Worm (Caenorhabditis elegans) whole organism, young adult: ENCODE results near the gene F33H1.4.

Experiments used
- B0261.1 ChIP-seq: sonication (generic microtip); optimal IDR thresholded peaks from 2 replicates; lab custom pipeline; 2016; ENCODE audit warnings: mild to moderate bottlenecking, missing genetic modification characterization, moderate library complexity, missing compliant biosample characterization
- C06A6.2 ChIP-seq: fragments of 200-800 bp; sonication (Bioruptor generic); conservative IDR thresholded peaks from 2 replicates; pipeline ENCODE4 v1.3.6; 2022; ENCODE audit warnings: missing genetic modification characterization, missing compliant biosample characterization
- F10E7.11 ChIP-seq: sonication (generic microtip); optimal IDR thresholded peaks from 2 replicates; lab custom pipeline; 2017; ENCODE audit warnings: mild to moderate bottlenecking, missing genetic modification characterization, moderate library complexity, missing compliant biosample characterization
- F57A8.1 ChIP-seq: fragments of 200-800 bp; sonication (Bioruptor generic); optimal IDR thresholded peaks from 2 replicates; lab custom pipeline; 2018; ENCODE audit warnings: mild to moderate bottlenecking, missing genetic modification characterization, moderate library complexity, missing compliant biosample characterization
- T07F8.4 ChIP-seq: sonication (generic microtip); optimal IDR thresholded peaks from 2 replicates; lab custom pipeline; 2016; ENCODE audit warnings: mild to moderate bottlenecking, missing genetic modification characterization, moderate library complexity, missing compliant biosample characterization
- T26A5.8 ChIP-seq: sonication (generic microtip); optimal IDR thresholded peaks from 2 replicates; lab custom pipeline; 2016; ENCODE audit warnings: missing genetic modification characterization, missing compliant biosample characterization
- Y53G8AR.9 ChIP-seq: fragments of 200-800 bp; sonication (Bioruptor generic); conservative IDR thresholded peaks from 2 replicates; pipeline ENCODE4 v1.3.6; 2022; ENCODE audit warnings: missing genetic modification reagents, missing genetic modification characterization, missing compliant biosample characterization
- Y79H2A.3 ChIP-seq: fragments of 200-800 bp; sonication (Bioruptor generic); conservative IDR thresholded peaks from 2 replicates; pipeline ENCODE4 v1.3.6; 2022; ENCODE audit warnings: missing genetic modification reagents, missing genetic modification characterization, missing compliant biosample characterization
- atf-7 ChIP-seq: sonication (generic microtip); optimal IDR thresholded peaks from 2 replicates; lab custom pipeline; 2017; ENCODE audit warnings: mild to moderate bottlenecking, missing genetic modification characterization, missing compliant biosample characterization
- attf-3 ChIP-seq: fragments of 200-800 bp; sonication (Bioruptor generic); conservative IDR thresholded peaks from 2 replicates; pipeline ENCODE4 v1.3.6; 2022; ENCODE audit warnings: missing genetic modification reagents, missing genetic modification characterization, missing compliant biosample characterization
- bed-2 ChIP-seq: fragments of 200-800 bp; sonication (Bioruptor generic); IDR thresholded peaks from 2 replicates; pipeline ENCODE4 v1.3.6; 2022; ENCODE audit warnings: missing genetic modification reagents, missing genetic modification characterization, missing compliant biosample characterization
- cebp-1 ChIP-seq, 2 experiments: fragments of 200-800 bp in 1 of 2; sonication (Bioruptor generic) in 1 of 2; sonication (generic microtip) in 1 of 2; IDR thresholded peaks in 1 of 2; optimal IDR thresholded peaks in 1 of 2; 2 replicates each; pipeline versions ENCODE4 v1.3.6 to Lab custom; 2017 to 2022; ENCODE audit warnings: missing compliant biosample characterization in 2 of 2, missing genetic modification characterization in 2 of 2, mild to moderate bottlenecking in 1 of 2, missing genetic modification reagents in 1 of 2, moderate library complexity in 1 of 2
- ceh-27 ChIP-seq: fragments of 200-800 bp; sonication (Bioruptor generic); optimal IDR thresholded peaks from 2 replicates; lab custom pipeline; 2018; ENCODE audit warnings: mild to moderate bottlenecking, missing genetic modification characterization, moderate library complexity, missing compliant biosample characterization
- ceh-91 ChIP-seq: fragments of 200-800 bp; sonication (Bioruptor generic); IDR thresholded peaks from 2 replicates; pipeline ENCODE4 v1.3.6; 2022; ENCODE audit warnings: missing genetic modification reagents, missing genetic modification characterization, missing compliant biosample characterization
- chd-7 ChIP-seq: sonication (generic microtip); optimal IDR thresholded peaks from 2 replicates; lab custom pipeline; 2016; ENCODE audit warnings: mild to moderate bottlenecking, missing genetic modification characterization, moderate library complexity, missing compliant biosample characterization
- dpff-1 ChIP-seq: sonication (generic microtip); optimal IDR thresholded peaks from 2 replicates; lab custom pipeline; 2017; ENCODE audit warnings: mild to moderate bottlenecking, missing genetic modification characterization, missing compliant biosample characterization
- dpl-1 ChIP-seq: fragments of 150-350 bp; optimal IDR thresholded peaks from 2 replicates; lab custom pipeline; 2014; ENCODE audit warnings: missing biosample characterization, missing genetic modification reagents, missing genetic modification characterization
- egrh-3 ChIP-seq: fragments of 200-800 bp; sonication (Bioruptor generic); IDR thresholded peaks from 2 replicates; pipeline ENCODE4 v1.3.6; 2022; ENCODE audit warnings: missing genetic modification reagents, missing genetic modification characterization, missing compliant biosample characterization
- ets-4 ChIP-seq: fragments of 200-800 bp; sonication (Bioruptor generic); optimal IDR thresholded peaks from 2 replicates; lab custom pipeline; 2018; ENCODE audit warnings: mild to moderate bottlenecking, missing genetic modification characterization, missing compliant biosample characterization
- him-1 ChIP-seq: sonication (generic microtip); optimal IDR thresholded peaks from 2 replicates; lab custom pipeline; 2016; ENCODE audit warnings: missing genotype, missing genetic modification reagents, missing genetic modification characterization, missing compliant biosample characterization
- hlh-26 ChIP-seq: fragments of 200-800 bp; sonication (Bioruptor generic); conservative IDR thresholded peaks from 2 replicates; pipeline ENCODE4 v1.3.6; 2022; ENCODE audit warnings: missing genetic modification reagents, missing genetic modification characterization, missing compliant biosample characterization
- hmg-1.2 ChIP-seq: fragments of 200-800 bp; sonication (Bioruptor generic); IDR thresholded peaks from 2 replicates; pipeline ENCODE4 v1.3.6; 2022; ENCODE audit warnings: missing genetic modification reagents, missing genetic modification characterization, missing compliant biosample characterization
- hrde-1 ChIP-seq: sonication (generic microtip); optimal IDR thresholded peaks from 2 replicates; lab custom pipeline; 2016; ENCODE audit warnings: missing genetic modification characterization, mild to moderate bottlenecking, missing compliant biosample characterization, moderate library complexity, missing genotype, missing genetic modification reagents, borderline replicate concordance
- lag-1 ChIP-seq: fragments of 200-800 bp; sonication (Bioruptor generic); IDR thresholded peaks from 2 replicates; pipeline ENCODE4 v1.3.6; 2022; ENCODE audit warnings: missing genetic modification reagents, missing genetic modification characterization, missing compliant biosample characterization
- let-607 ChIP-seq, 2 experiments: fragments of 200-800 bp in 1 of 2; sonication (Bioruptor generic) in 1 of 2; sonication (generic microtip) in 1 of 2; optimal IDR thresholded peaks; 2 replicates each; lab custom pipeline; 2016 to 2018; ENCODE audit warnings: mild to moderate bottlenecking in 2 of 2, missing compliant biosample characterization in 2 of 2, missing genetic modification characterization in 2 of 2, moderate library complexity in 2 of 2, missing genotype in 1 of 2
- lin-26 ChIP-seq: fragments of 200-800 bp; sonication (Bioruptor generic); IDR thresholded peaks from 2 replicates; pipeline ENCODE4 v1.3.6; 2022; ENCODE audit warnings: missing genetic modification reagents, missing genetic modification characterization, missing compliant biosample characterization
- lin-54 ChIP-seq: fragments of 200-800 bp; sonication (Bioruptor generic); optimal IDR thresholded peaks from 2 replicates; lab custom pipeline; 2018; ENCODE audit warnings: mild to moderate bottlenecking, missing genetic modification characterization, missing compliant biosample characterization
- lsl-1 ChIP-seq: fragments of 200-800 bp; sonication (Bioruptor generic); optimal IDR thresholded peaks from 2 replicates; lab custom pipeline; 2018; ENCODE audit warnings: mild to moderate bottlenecking, missing genetic modification characterization, moderate library complexity, missing compliant biosample characterization
- lsy-27 ChIP-seq: sonication (generic microtip); optimal IDR thresholded peaks from 2 replicates; lab custom pipeline; 2017; ENCODE audit warnings: missing genetic modification characterization, mild to moderate bottlenecking, missing compliant biosample characterization, antibody characterized with exemption, missing genotype, borderline replicate concordance; ENCODE audit not compliant: insufficient read depth
- mcd-1 ChIP-seq: fragments of 200-800 bp; sonication (Bioruptor generic); IDR thresholded peaks from 2 replicates; pipeline ENCODE4 v1.3.6; 2022; ENCODE audit warnings: missing genetic modification reagents, missing genetic modification characterization, missing compliant biosample characterization
- mel-28 ChIP-seq: sonication (generic microtip); optimal IDR thresholded peaks from 2 replicates; lab custom pipeline; 2016; ENCODE audit warnings: borderline replicate concordance, mild to moderate bottlenecking, missing genetic modification characterization, missing compliant biosample characterization
- nfya-1 ChIP-seq: sonication (generic microtip); optimal IDR thresholded peaks from 2 replicates; lab custom pipeline; 2017; ENCODE audit warnings: antibody characterized with exemption, missing compliant biosample characterization, missing genetic modification characterization, borderline replicate concordance; ENCODE audit not compliant: insufficient read depth
- nhr-120 ChIP-seq: fragments of 200-800 bp; sonication (Bioruptor generic); IDR thresholded peaks from 2 replicates; pipeline ENCODE4 v1.3.6; 2022; ENCODE audit warnings: missing genetic modification characterization, missing compliant biosample characterization
- nhr-27 ChIP-seq: fragments of 200-800 bp; sonication (Bioruptor generic); optimal IDR thresholded peaks from 2 replicates; lab custom pipeline; 2018; ENCODE audit warnings: mild to moderate bottlenecking, missing genetic modification characterization, moderate library complexity, missing compliant biosample characterization
- pha-4 ChIP-seq: fragments of 150-350 bp; sonication (generic microtip); optimal IDR thresholded peaks from 2 replicates; lab custom pipeline; 2014; ENCODE audit warnings: missing biosample characterization, missing genetic modification reagents, missing genetic modification characterization
- rcor-1 ChIP-seq: fragments of 200-800 bp; sonication (Bioruptor generic); IDR thresholded peaks from 2 replicates; pipeline ENCODE4 v1.3.6; 2022; ENCODE audit warnings: missing genetic modification reagents, missing genetic modification characterization, missing compliant biosample characterization
- repo-1 ChIP-seq: sonication (generic microtip); optimal IDR thresholded peaks from 2 replicates; lab custom pipeline; 2017; ENCODE audit warnings: mild to moderate bottlenecking, missing genetic modification characterization, missing compliant biosample characterization
- sptf-2 ChIP-seq: fragments of 200-800 bp; sonication (Bioruptor generic); optimal IDR thresholded peaks from 2 replicates; lab custom pipeline; 2018; ENCODE audit warnings: mild to moderate bottlenecking, missing genetic modification characterization, missing compliant biosample characterization
- tbp1 ChIP-seq: fragments of 200-800 bp; sonication (Bioruptor generic); optimal IDR thresholded peaks from 2 replicates; lab custom pipeline; 2018; ENCODE audit warnings: mild to moderate bottlenecking, missing genetic modification characterization, missing compliant biosample characterization
- tbx-9 ChIP-seq: sonication (generic microtip); optimal IDR thresholded peaks from 2 replicates; lab custom pipeline; 2016; ENCODE audit warnings: borderline replicate concordance, missing genetic modification characterization, inconsistent platforms, missing compliant biosample characterization
- tlf-1 ChIP-seq: fragments of 200-800 bp; sonication (Bioruptor generic); optimal IDR thresholded peaks from 2 replicates; lab custom pipeline; 2018; ENCODE audit warnings: mild to moderate bottlenecking, missing genetic modification characterization, missing compliant biosample characterization
- zim-3 ChIP-seq: sonication (generic microtip); optimal IDR thresholded peaks from 2 replicates; lab custom pipeline; 2017; ENCODE audit warnings: mild to moderate bottlenecking, missing genetic modification characterization, moderate library complexity, missing compliant biosample characterization
- ztf-22 ChIP-seq: fragments of 200-800 bp; sonication (Bioruptor generic); optimal IDR thresholded peaks from 2 replicates; lab custom pipeline; 2018; ENCODE audit warnings: mild to moderate bottlenecking, missing genetic modification characterization, moderate library complexity, missing compliant biosample characterization
- ztf-25 ChIP-seq: fragments of 200-800 bp; sonication (Bioruptor generic); IDR thresholded peaks from 2 replicates; pipeline ENCODE4 v1.3.6; 2022; ENCODE audit warnings: missing genetic modification reagents, missing genetic modification characterization, missing compliant biosample characterization
- ztf-26 ChIP-seq: sonication (generic microtip); optimal IDR thresholded peaks from 2 replicates; lab custom pipeline; 2017; ENCODE audit warnings: missing genetic modification characterization, missing compliant biosample characterization
- ztf-28 ChIP-seq: fragments of 200-800 bp; sonication (Bioruptor generic); IDR thresholded peaks from 2 replicates; pipeline ENCODE4 v1.3.6; 2022; ENCODE audit warnings: missing genetic modification reagents, missing genetic modification characterization, missing compliant biosample characterization

F33H1.4 gene

DNA sequence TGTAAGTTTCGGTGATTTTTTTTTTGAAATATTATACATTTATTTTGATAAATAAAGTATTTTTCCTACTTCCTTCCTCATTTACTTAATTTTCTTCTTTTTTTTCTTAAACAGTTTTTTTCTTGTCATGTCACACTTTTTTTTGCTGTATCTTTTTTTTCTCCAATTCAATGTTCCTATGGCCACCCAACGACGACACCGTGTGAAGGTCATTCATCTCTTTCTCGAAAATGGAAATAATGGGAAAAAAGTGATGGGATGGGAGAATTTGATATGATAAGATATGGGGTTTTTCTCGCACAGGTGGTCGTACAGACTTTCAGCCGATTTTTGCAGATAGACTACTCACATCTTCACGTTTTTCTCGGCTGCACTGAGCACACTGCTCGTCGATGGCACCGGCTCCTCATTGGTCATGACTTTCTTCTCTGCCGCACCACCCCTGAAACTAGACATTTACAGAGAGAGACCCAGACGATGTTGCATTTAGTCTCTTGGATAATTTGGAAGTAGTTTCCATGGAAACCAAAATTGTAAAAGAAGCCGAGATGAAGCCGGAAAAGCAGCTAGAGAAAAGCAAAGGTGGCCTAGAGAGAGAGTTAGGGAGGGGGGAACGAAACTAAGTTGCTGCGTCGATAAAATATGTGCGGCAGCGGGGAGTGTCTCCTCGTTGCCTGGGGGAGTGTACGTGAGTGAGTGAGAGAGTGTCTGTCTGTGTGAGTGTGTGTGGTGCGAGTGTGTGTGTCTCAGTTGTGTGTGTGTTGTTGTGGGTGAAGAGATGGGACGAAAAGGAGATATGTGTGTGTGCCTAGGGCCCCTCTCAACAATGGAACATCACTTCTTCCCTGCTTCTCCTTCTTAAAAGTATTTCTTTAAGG lies 5.3 kb upstream of the F33H1.4 start, which contains the start of gene daf-19 (continued):
- no peak for TF ChIP-seq cebp-1 (GFP tag; IDR thresholded peaks at IDR 0.05; lab: Robert Waterston, UW)
- peak; percentile 64 for TF ChIP-seq cebp-1 (tag; optimal IDR thresholded peaks at IDR 0.05; lab: Kevin White, UChicago)
- peak in 1 of 2 experiments; percentile 4 for TF ChIP-seq let-607 (tag; optimal IDR thresholded peaks at IDR 0.05; lab: Kevin White, UChicago)
- peak; percentile 45 for TF ChIP-seq egrh-3 (GFP tag; lab: Robert Waterston, UW)
- TF ChIP-seq tbx-9 (tag; lab: Kevin White, UChicago), result no peak
- TF ChIP-seq lsy-27, result no peak
- no peak for TF ChIP-seq attf-3 (GFP tag; lab: Robert Waterston, UW)
- TF ChIP-seq rcor-1 (GFP tag; lab: Robert Waterston, UW), result 0 out of 2 replicates have a peak, but pooled peaks have one; percentile 29
- TF ChIP-seq ztf-28 (GFP tag; lab: Robert Waterston, UW), result no peak
- TF ChIP-seq nhr-27 (tag; lab: Kevin White, UChicago), result no peak
- TF ChIP-seq T26A5.8 (tag; lab: Kevin White, UChicago), result no peak
- TF ChIP-seq tbp1 (GFP tag; lab: Kevin White, UChicago), result peak; percentile 24
- peak; percentile 64; the same call in 1 of the 2 replicates for TF ChIP-seq hmg-1.2 (GFP tag; lab: Robert Waterston, UW)
- TF ChIP-seq ztf-25 (GFP tag; lab: Robert Waterston, UW), result no peak
- TF ChIP-seq ceh-27 (GFP tag; lab: Kevin White, UChicago), result peak; percentile 59
- no peak for TF ChIP-seq ceh-91
- TF ChIP-seq Y79H2A.3, result no peak
- peak; percentile 4 for TF ChIP-seq atf-7
- no peak for TF ChIP-seq ets-4
- no peak for TF ChIP-seq bed-2
- peak; percentile 6 for TF ChIP-seq ztf-26 (tag; lab: Kevin White, UChicago)
- TF ChIP-seq dpff-1, result no peak
- TF ChIP-seq nfya-1, result no peak
- no peak for TF ChIP-seq repo-1 (tag; lab: Kevin White, UChicago)
- no peak for TF ChIP-seq pha-4 (tag; lab: Kevin White, UChicago)
- TF ChIP-seq chd-7 (tag; lab: Kevin White, UChicago), result peak; percentile 40
- no peak for TF ChIP-seq ztf-22
- no peak for TF ChIP-seq sptf-2 (GFP tag; lab: Kevin White, UChicago)
- TF ChIP-seq him-1 (tag; lab: Kevin White, UChicago), result no peak
- no peak for TF ChIP-seq zim-3 (tag; lab: Kevin White, UChicago)
- no peak; the same call in 1 of the 2 replicates for TF ChIP-seq mcd-1 (GFP tag; lab: Robert Waterston, UW)
- TF ChIP-seq dpl-1, result no peak
- no peak for TF ChIP-seq hlh-26 (GFP tag; lab: Robert Waterston, UW)
- TF ChIP-seq hrde-1 (tag; lab: Kevin White, UChicago), result no peak
- no peak for TF ChIP-seq T07F8.4 (tag; lab: Kevin White, UChicago)
- TF ChIP-seq B0261.1 (tag; lab: Kevin White, UChicago), result no peak
- TF ChIP-seq C06A6.2 (GFP tag; lab: Robert Waterston, UW), result no peak
- no peak for TF ChIP-seq mel-28
- TF ChIP-seq tlf-1 (GFP tag; lab: Kevin White, UChicago), result no peak
- no peak for TF ChIP-seq nhr-120 (GFP tag; lab: Robert Waterston, UW)
- TF ChIP-seq lag-1 (GFP tag; lab: Robert Waterston, UW), result no peak
- no peak for TF ChIP-seq lin-54
- TF ChIP-seq lin-26 (GFP tag; lab: Robert Waterston, UW), result no peak
- TF ChIP-seq lsl-1 (GFP tag; lab: Kevin White, UChicago), result no peak
- TF ChIP-seq F10E7.11 (tag; lab: Kevin White, UChicago), result no peak
- TF ChIP-seq Y53G8AR.9 (GFP tag; lab: Robert Waterston, UW), result no peak
- TF ChIP-seq F57A8.1 (GFP tag; lab: Kevin White, UChicago), result no peak
